Fruit fly (Drosophila melanogaster) whole organism, embryonic: ENCODE results near the gene CG5139.
A peak's percentile ranks its signal among the peaks of the same experiment; 100 is the strongest.

Experiments used
- Bgb ChIP-seq: fragments of 200-800 bp; sonication (Bioruptor generic); IDR thresholded peaks from 2 replicates; pipeline ENCODE4 v1.3.6; 2022; ENCODE audit warnings: missing biosample characterization, missing genetic modification characterization; ENCODE audit not compliant: partially characterized antibody
- CG12155 ChIP-seq: fragments of 200-800 bp; sonication (Bioruptor generic); optimal IDR thresholded peaks from 3 replicates; lab custom pipeline; 2016; ENCODE audit warnings: missing biosample characterization, missing genetic modification characterization
- CG13424 ChIP-seq: fragments of 200-800 bp; sonication (Bioruptor generic); optimal IDR thresholded peaks from 2 replicates; lab custom pipeline; 2019; ENCODE audit warnings: missing biosample characterization, mild to moderate bottlenecking, missing genetic modification characterization, moderate library complexity
- CG14710 ChIP-seq: fragments of 200-800 bp; sonication (Bioruptor generic); optimal IDR thresholded peaks from 3 replicates; lab custom pipeline; 2019; ENCODE audit warnings: missing biosample characterization, mild to moderate bottlenecking, missing genetic modification characterization, moderate library complexity
- CG18262 ChIP-seq: fragments of 200-800 bp; optimal IDR thresholded peaks from 3 replicates; lab custom pipeline; 2019; ENCODE audit warnings: missing biosample characterization, mild to moderate bottlenecking, missing genetic modification characterization, moderate library complexity
- CG34422 ChIP-seq: fragments of 200-800 bp; sonication (Bioruptor generic); IDR thresholded peaks from 3 replicates; pipeline ENCODE4 v1.3.6; 2022; ENCODE audit warnings: missing biosample characterization, missing genetic modification characterization
- CG3995 ChIP-seq: fragments of 200-800 bp; sonication (Bioruptor generic); optimal IDR thresholded peaks from 3 replicates; lab custom pipeline; 2016; ENCODE audit warnings: missing biosample characterization, missing genetic modification characterization
- CG4617 ChIP-seq: fragments of 200-800 bp; sonication (Bioruptor generic); optimal IDR thresholded peaks from 3 replicates; lab custom pipeline; 2016; ENCODE audit warnings: missing biosample characterization, missing genetic modification characterization, borderline replicate concordance
- CG8924 ChIP-seq: fragments of 200-800 bp; optimal IDR thresholded peaks from 3 replicates; lab custom pipeline; 2019; ENCODE audit warnings: missing biosample characterization, mild to moderate bottlenecking, missing genetic modification characterization, moderate library complexity
- CG9797 ChIP-seq: fragments of 200-800 bp; sonication (Bioruptor generic); optimal IDR thresholded peaks from 3 replicates; lab custom pipeline; 2018; ENCODE audit warnings: missing biosample characterization, mild to moderate bottlenecking, missing genetic modification characterization
- Dll ChIP-seq: fragments of 200-800 bp; sonication (Bioruptor generic); IDR thresholded peaks from 4 replicates; pipeline ENCODE4 v1.3.6; 2022; ENCODE audit warnings: missing biosample characterization, missing genetic modification characterization; ENCODE audit not compliant: partially characterized antibody
- E2f2 ChIP-seq: fragments of 200-800 bp; sonication (Bioruptor generic); IDR thresholded peaks from 2 replicates; pipeline ENCODE4 v1.3.6; 2022; ENCODE audit warnings: missing biosample characterization, missing genetic modification characterization
- Ets65A ChIP-seq: fragments of 200-800 bp; sonication (Bioruptor generic); peaks from one replicate; lab custom pipeline; 2016; ENCODE audit warnings: missing biosample characterization, missing genetic modification characterization
- MBD-R2 ChIP-seq: fragments of 200-800 bp; sonication (Bioruptor generic); IDR thresholded peaks from 2 replicates; pipeline ENCODE4 v1.3.6; 2022; ENCODE audit warnings: missing biosample characterization, missing genetic modification characterization
- MESR4 ChIP-seq: fragments of 200-800 bp; sonication (Bioruptor generic); optimal IDR thresholded peaks from 2 replicates; lab custom pipeline; 2018; ENCODE audit warnings: missing biosample characterization, mild to moderate bottlenecking, missing genetic modification characterization, moderate library complexity
- Med ChIP-seq: fragments of 200-800 bp; sonication (Bioruptor generic); peaks from one replicate; lab custom pipeline; 2016; ENCODE audit warnings: missing biosample characterization, missing genetic modification characterization, mild to moderate bottlenecking, inconsistent platforms, moderate library complexity
- Oli ChIP-seq: fragments of 200-800 bp; sonication (Bioruptor generic); optimal IDR thresholded peaks from 2 replicates; lab custom pipeline; 2018; ENCODE audit warnings: missing biosample characterization, mild to moderate bottlenecking, missing genetic modification characterization, moderate library complexity
- Pdp1 ChIP-seq, 2 experiments: fragments of 200-800 bp; sonication (Bioruptor generic); optimal IDR thresholded peaks; 3 replicates each; lab custom pipeline; 2016; ENCODE audit warnings: missing biosample characterization in 2 of 2, missing genetic modification characterization in 2 of 2, mild to moderate bottlenecking in 1 of 2, moderate library complexity in 1 of 2
- Rfx ChIP-seq: fragments of 200-800 bp; sonication (Bioruptor generic); IDR thresholded peaks from 2 replicates; pipeline ENCODE4 v1.3.6; 2022; ENCODE audit warnings: missing biosample characterization, missing genetic modification characterization
- Rx ChIP-seq: fragments of 200-800 bp; sonication (Bioruptor generic); IDR thresholded peaks from 2 replicates; pipeline ENCODE4 v1.3.6; 2022; ENCODE audit warnings: missing biosample characterization, missing genetic modification characterization
- bigmax ChIP-seq: fragments of 200-800 bp; sonication (Bioruptor generic); optimal IDR thresholded peaks from 2 replicates; lab custom pipeline; 2018; ENCODE audit warnings: missing biosample characterization, mild to moderate bottlenecking, missing genetic modification characterization
- chinmo ChIP-seq: fragments of 200-800 bp; sonication (Bioruptor generic); IDR thresholded peaks from 4 replicates; pipeline ENCODE4 v1.3.6; 2022; ENCODE audit warnings: missing biosample characterization, missing genetic modification characterization; ENCODE audit not compliant: partially characterized antibody
- cwo ChIP-seq: fragments of 200-800 bp; sonication (Bioruptor generic); optimal IDR thresholded peaks from 3 replicates; lab custom pipeline; 2017; ENCODE audit warnings: missing biosample characterization, missing genetic modification characterization, mild to moderate bottlenecking, moderate library complexity, missing genetic modification reagents
- hb ChIP-seq: fragments of 200-800 bp; sonication (Bioruptor generic); IDR thresholded peaks from 3 replicates; pipeline ENCODE4 v1.3.6; 2022; ENCODE audit warnings: missing biosample characterization, missing genetic modification characterization; ENCODE audit not compliant: partially characterized antibody
- inv ChIP-seq: fragments of 200-800 bp; sonication (Bioruptor generic); IDR thresholded peaks from 2 replicates; pipeline ENCODE4 v1.3.6; 2022; ENCODE audit warnings: missing biosample characterization, missing genetic modification characterization; ENCODE audit not compliant: partially characterized antibody
- lola ChIP-seq, 3 experiments: fragments of >200 bp in 2 of 3; fragments of 200-800 bp in 1 of 3; sonication (Bioruptor generic) in 1 of 3; optimal IDR thresholded peaks; 2 replicates each; lab custom pipeline; 2017 to 2019; ENCODE audit warnings: missing biosample characterization in 3 of 3, missing genetic modification characterization in 3 of 3, mild to moderate bottlenecking in 1 of 3, moderate library complexity in 1 of 3
- mirr ChIP-seq: fragments of 200-800 bp; sonication (Bioruptor generic); optimal IDR thresholded peaks from 3 replicates; lab custom pipeline; 2018; ENCODE audit warnings: missing biosample characterization, mild to moderate bottlenecking, missing genetic modification characterization
- nerfin-2 ChIP-seq: fragments of 200-800 bp; sonication (Bioruptor generic); IDR thresholded peaks from 2 replicates; pipeline ENCODE4 v1.3.6; 2022; ENCODE audit warnings: missing biosample characterization, missing genetic modification characterization; ENCODE audit not compliant: partially characterized antibody
- otp ChIP-seq: fragments of 200-800 bp; sonication (Bioruptor generic); IDR thresholded peaks from 3 replicates; pipeline ENCODE4, ENCODE4 v1.3.6; 2022; ENCODE audit warnings: missing biosample characterization, missing genetic modification characterization
- ranshi ChIP-seq: fragments of 200-800 bp; sonication (Bioruptor generic); IDR thresholded peaks from 2 replicates; pipeline ENCODE4 v1.3.6; 2022; ENCODE audit warnings: missing biosample characterization, missing genetic modification characterization
- ro ChIP-seq: fragments of 200-800 bp; sonication (Bioruptor generic); IDR thresholded peaks from 2 replicates; pipeline ENCODE4 v1.3.6; 2022; ENCODE audit warnings: missing biosample characterization, missing genetic modification characterization
- row ChIP-seq: fragments of 200-800 bp; sonication (Bioruptor generic); IDR thresholded peaks from 3 replicates; pipeline ENCODE4 v1.3.6; 2022; ENCODE audit warnings: missing biosample characterization, missing genetic modification characterization
- sd ChIP-seq: fragments of 200-800 bp; sonication (Bioruptor generic); optimal IDR thresholded peaks from 3 replicates; lab custom pipeline; 2018; ENCODE audit warnings: missing biosample characterization, mild to moderate bottlenecking, missing genetic modification characterization, moderate library complexity
- sens ChIP-seq: fragments of 200-800 bp; sonication (Bioruptor generic); peaks from one replicate; lab custom pipeline; 2016; ENCODE audit warnings: missing biosample characterization, missing genetic modification characterization
- sob ChIP-seq: fragments of 200-800 bp; sonication (Bioruptor generic); IDR thresholded peaks from 2 replicates; pipeline ENCODE4 v1.3.6; 2022; ENCODE audit warnings: missing biosample characterization, missing genetic modification characterization
- ssp ChIP-seq: fragments of 200-800 bp; sonication (Bioruptor generic); IDR thresholded peaks from 2 replicates; pipeline ENCODE4 v1.3.6; 2022; ENCODE audit warnings: missing biosample characterization, missing genetic modification characterization
- tna ChIP-seq: fragments of 200-800 bp; sonication (Bioruptor generic); IDR thresholded peaks from 2 replicates; pipeline ENCODE4 v1.3.6; 2022; ENCODE audit warnings: missing biosample characterization, missing genetic modification characterization; ENCODE audit not compliant: partially characterized antibody
- vnd ChIP-seq: fragments of 200-800 bp; sonication (Bioruptor generic); IDR thresholded peaks from 3 replicates; pipeline ENCODE4 v1.3.6; 2022; ENCODE audit warnings: missing biosample characterization, missing genetic modification characterization; ENCODE audit not compliant: partially characterized antibody
- zfh1 ChIP-seq: fragments of 200-800 bp; sonication (Bioruptor generic); IDR thresholded peaks from 3 replicates; pipeline ENCODE4 v1.3.6; 2022; ENCODE audit warnings: missing biosample characterization, missing genetic modification characterization

CG5139 gene

dm6 chr2L:1158519-1159319 lies 40.3 kb downstream of the CG5139 start, which contains the start of gene Tango14:
TSS of gene Tango14 (plus strand) at chr2L:1158661.
- peak; percentile 24 for TF ChIP-seq CG9797 (GFP tag; lab: Kevin White, UChicago)
- peak; percentile 68 for TF ChIP-seq cwo (GFP tag; lab: Kevin White, UChicago)
- no peak for TF ChIP-seq ranshi
- TF ChIP-seq row: 0 out of 3 replicates have a peak, but pooled peaks have one; percentile 53
- TF ChIP-seq nerfin-2 (GFP tag; lab: Robert Waterston, UW): peak; percentile 52; the same call in 1 of the 2 replicates
- TF ChIP-seq Bgb: peak; percentile 45; the same call in 1 of the 2 replicates
- TF ChIP-seq MESR4: peak; percentile 88
- peak; percentile 68 for TF ChIP-seq Med (GFP tag; lab: Kevin White, UChicago)
- 0 out of 2 replicates have a peak, but pooled peaks have one; percentile 2 for TF ChIP-seq Rx
- TF ChIP-seq MBD-R2 (GFP tag; lab: Robert Waterston, UW): peak; percentile 55
- TF ChIP-seq ssp (GFP tag; lab: Robert Waterston, UW): no peak; the same call in 1 of the 2 replicates
- no peak for TF ChIP-seq CG12155 (GFP tag; lab: Kevin White, UChicago)
- TF ChIP-seq Pdp1 (GFP tag; optimal IDR thresholded peaks at IDR 0.05; lab: Kevin White, UChicago): no peak
- TF ChIP-seq Ets65A: peak; percentile 37
- TF ChIP-seq Oli: no peak
- TF ChIP-seq sob (GFP tag; lab: Robert Waterston, UW): no peak
- 0 out of 3 replicates have a peak, but pooled peaks have one; percentile 22 for TF ChIP-seq vnd (GFP tag; lab: Robert Waterston, UW)
- no peak for TF ChIP-seq mirr (GFP tag; lab: Kevin White, UChicago)
- peak; percentile 34 for TF ChIP-seq CG4617
- TF ChIP-seq hb (GFP tag; lab: Robert Waterston, UW): 0 out of 3 replicates have a peak, but pooled peaks have one; percentile 52
- TF ChIP-seq lola (GFP tag; optimal IDR thresholded peaks at IDR 0.05; lab: Kevin White, UChicago): peak in 1 of 3 experiments; percentile 14
- TF ChIP-seq zfh1 (GFP tag; lab: Robert Waterston, UW): 0 out of 3 replicates have a peak, but pooled peaks have one; percentile 28
- TF ChIP-seq E2f2 (GFP tag; lab: Robert Waterston, UW): 0 out of 2 replicates have a peak, but pooled peaks have one; percentile 15
- peak; percentile 95 for TF ChIP-seq bigmax
- TF ChIP-seq chinmo: 0 out of 4 replicates have a peak, but pooled peaks have one; percentile 34
- peak; percentile 78; the same call in 2 of the 3 replicates for TF ChIP-seq CG34422 (GFP tag; lab: Robert Waterston, UW)
- TF ChIP-seq otp (GFP tag; lab: Robert Waterston, UW): 0 out of 3 replicates have a peak, but pooled peaks have one; percentile 23
- TF ChIP-seq ro (GFP tag; lab: Robert Waterston, UW): no peak
- TF ChIP-seq CG3995 (GFP tag; lab: Kevin White, UChicago): peak; percentile 14
- peak; percentile 12 for TF ChIP-seq CG18262 (tag; lab: Kevin White, UChicago)
- no peak for TF ChIP-seq CG8924
- TF ChIP-seq CG13424 (tag; lab: Kevin White, UChicago): no peak
- TF ChIP-seq sens (GFP tag; lab: Kevin White, UChicago): peak; percentile 59
- 0 out of 4 replicates have a peak, but pooled peaks have one; percentile 20 for TF ChIP-seq Dll (GFP tag; lab: Robert Waterston, UW)
- peak; percentile 32 for TF ChIP-seq CG14710 (tag; lab: Kevin White, UChicago)
- TF ChIP-seq Rfx (GFP tag; lab: Robert Waterston, UW): 0 out of 2 replicates have a peak, but pooled peaks have one; percentile 19
- peak; percentile 46; the same call in 1 of the 2 replicates for TF ChIP-seq tna (GFP tag; lab: Robert Waterston, UW)
- 0 out of 2 replicates have a peak, but pooled peaks have one; percentile 18 for TF ChIP-seq inv
- TF ChIP-seq sd (tag; lab: Kevin White, UChicago): peak; percentile 96
